Fruit fly (Drosophila melanogaster) whole organism, embryonic: Measurements from ENCODE around the gene CG17801.

Source experiments
- Aef1 ChIP-seq: fragments of 200-800 bp; sonication (Bioruptor generic); IDR thresholded peaks from 3 replicates; pipeline ENCODE4 v1.3.6; 2022; ENCODE audit warnings: missing biosample characterization, missing genetic modification characterization
- Atf6 ChIP-seq: fragments of 200-800 bp; sonication (Bioruptor generic); IDR thresholded peaks from 2 replicates; pipeline ENCODE4 v1.3.6; 2022; ENCODE audit warnings: missing biosample characterization, missing genetic modification characterization
- B-H1 ChIP-seq: fragments of 200-800 bp; sonication (Bioruptor generic); IDR thresholded peaks from 3 replicates; pipeline ENCODE4 v1.3.6; 2022; ENCODE audit warnings: missing biosample characterization, missing genetic modification characterization
- Bteb2 ChIP-seq: fragments of 200-800 bp; sonication (Bioruptor generic); optimal IDR thresholded peaks from 2 replicates; lab custom pipeline; 2016; ENCODE audit warnings: missing biosample characterization, missing genetic modification characterization
- CG10462 ChIP-seq: fragments of 200-800 bp; sonication (Bioruptor generic); optimal IDR thresholded peaks from 2 replicates; lab custom pipeline; 2016; ENCODE audit warnings: missing biosample characterization, missing genetic modification characterization
- CG11456 ChIP-seq: fragments of 200-800 bp; sonication (Bioruptor generic); IDR thresholded peaks from 3 replicates; pipeline ENCODE4 v1.3.6; 2022; ENCODE audit warnings: missing biosample characterization, missing genetic modification characterization
- CG11723 ChIP-seq: fragments of 200-800 bp; sonication (Bioruptor generic); optimal IDR thresholded peaks from 2 replicates; lab custom pipeline; 2017; ENCODE audit warnings: missing biosample characterization, mild to moderate bottlenecking, missing genetic modification characterization
- CG13296 ChIP-seq: fragments of 200-800 bp; sonication (Bioruptor generic); optimal IDR thresholded peaks from 3 replicates; lab custom pipeline; 2018; ENCODE audit warnings: missing biosample characterization, mild to moderate bottlenecking, missing genetic modification characterization
- CG13624 ChIP-seq: fragments of 200-800 bp; sonication (Bioruptor generic); optimal IDR thresholded peaks from 2 replicates; lab custom pipeline; 2016; ENCODE audit warnings: missing biosample characterization, missing genetic modification characterization
- CG15073 ChIP-seq: fragments of 200-800 bp; sonication (Bioruptor generic); optimal IDR thresholded peaks from 2 replicates; lab custom pipeline; 2016; ENCODE audit warnings: missing biosample characterization, missing genetic modification characterization
- CG1602 ChIP-seq: fragments of 200-800 bp; sonication (Bioruptor generic); optimal IDR thresholded peaks from 3 replicates; lab custom pipeline; 2016; ENCODE audit warnings: missing biosample characterization, missing genetic modification characterization
- CG16813 ChIP-seq: fragments of 200-800 bp; sonication (Bioruptor generic); IDR thresholded peaks from 3 replicates; pipeline ENCODE4 v1.3.6; 2022; ENCODE audit warnings: missing biosample characterization, missing genetic modification characterization; ENCODE audit not compliant: partially characterized antibody
- CG17612 ChIP-seq: fragments of 200-800 bp; sonication (Bioruptor generic); IDR thresholded peaks from 2 replicates; pipeline ENCODE4 v1.3.6; 2022; ENCODE audit warnings: missing biosample characterization, missing genetic modification characterization
- CG17912 ChIP-seq: fragments of 200-800 bp; sonication (Bioruptor generic); optimal IDR thresholded peaks from 2 replicates; lab custom pipeline; 2018; ENCODE audit warnings: missing biosample characterization, mild to moderate bottlenecking, missing genetic modification characterization
- CG1832 ChIP-seq: fragments of 200-800 bp; sonication (Bioruptor generic); optimal IDR thresholded peaks from 2 replicates; lab custom pipeline; 2017; ENCODE audit warnings: missing biosample characterization, mild to moderate bottlenecking, missing genetic modification characterization, inconsistent platforms
- CG18764 ChIP-seq: fragments of 200-800 bp; sonication (Bioruptor generic); optimal IDR thresholded peaks from 3 replicates; lab custom pipeline; 2016; ENCODE audit warnings: missing biosample characterization, missing genetic modification characterization
- CG2129 ChIP-seq: fragments of 200-800 bp; sonication (Bioruptor generic); IDR thresholded peaks from 2 replicates; pipeline ENCODE4 v1.3.6; 2022; ENCODE audit warnings: missing biosample characterization, missing genetic modification characterization; ENCODE audit not compliant: partially characterized antibody
- CG2678 ChIP-seq: fragments of 200-800 bp; sonication (Bioruptor generic); optimal IDR thresholded peaks from 3 replicates; lab custom pipeline; 2019; ENCODE audit warnings: missing biosample characterization, mild to moderate bottlenecking, missing genetic modification characterization, moderate library complexity
- CG30431 ChIP-seq: fragments of 200-800 bp; sonication (Bioruptor generic); optimal IDR thresholded peaks from 2 replicates; lab custom pipeline; 2017; ENCODE audit warnings: missing biosample characterization, missing genetic modification characterization
- CG43689 ChIP-seq: fragments of 200-800 bp; sonication (Bioruptor generic); IDR thresholded peaks from 2 replicates; pipeline ENCODE4 v1.3.6; 2022; ENCODE audit warnings: missing biosample characterization, missing genetic modification characterization
- CG6654 ChIP-seq: fragments of 200-800 bp; sonication (Bioruptor generic); optimal IDR thresholded peaks from 2 replicates; lab custom pipeline; 2017; ENCODE audit warnings: missing biosample characterization, mild to moderate bottlenecking, missing genetic modification characterization
- CG6791 ChIP-seq: fragments of 200-800 bp; sonication (Bioruptor generic); IDR thresholded peaks from 3 replicates; pipeline ENCODE4 v1.3.6; 2022; ENCODE audit warnings: missing biosample characterization, missing genetic modification characterization; ENCODE audit not compliant: partially characterized antibody
- CG7786 ChIP-seq: fragments of 200-800 bp; sonication (Bioruptor generic); optimal IDR thresholded peaks from 2 replicates; lab custom pipeline; 2016; ENCODE audit warnings: missing biosample characterization, missing genetic modification characterization
- CG8281 ChIP-seq: fragments of 200-800 bp; sonication (Bioruptor generic); optimal IDR thresholded peaks from 2 replicates; lab custom pipeline; 2018; ENCODE audit warnings: missing biosample characterization, mild to moderate bottlenecking, missing genetic modification characterization, moderate library complexity
- CG9932 ChIP-seq: fragments of 200-800 bp; sonication (Bioruptor generic); IDR thresholded peaks from 2 replicates; pipeline ENCODE4 v1.3.6; 2022; ENCODE audit warnings: missing biosample characterization, missing genetic modification characterization
- Dref ChIP-seq: fragments of 200-800 bp; sonication (Bioruptor generic); IDR thresholded peaks from 2 replicates; pipeline ENCODE4 v1.3.6; 2022; ENCODE audit warnings: missing biosample characterization, missing genetic modification characterization
- E2f1 ChIP-seq: fragments of 200-800 bp; sonication (Bioruptor generic); IDR thresholded peaks from 2 replicates; pipeline ENCODE4 v1.3.6; 2022; ENCODE audit warnings: missing biosample characterization, missing genetic modification characterization
- Gsc ChIP-seq: fragments of 200-800 bp; sonication (Bioruptor generic); IDR thresholded peaks from 2 replicates; pipeline ENCODE4 v1.3.6; 2022; ENCODE audit warnings: missing biosample characterization, missing genetic modification characterization
- HLH54F ChIP-seq: fragments of 200-800 bp; sonication (Bioruptor generic); optimal IDR thresholded peaks from 3 replicates; lab custom pipeline; 2016; ENCODE audit warnings: missing biosample characterization, missing genetic modification characterization
- HmgZ ChIP-seq: fragments of 200-800 bp; sonication (Bioruptor generic); optimal IDR thresholded peaks from 2 replicates; lab custom pipeline; 2018; ENCODE audit warnings: missing biosample characterization, mild to moderate bottlenecking, missing genetic modification characterization
- Hr51 ChIP-seq, 2 experiments: fragments of 200-800 bp; sonication (Bioruptor generic); optimal IDR thresholded peaks; 2 replicates in 1 of 2; 3 replicates in 1 of 2; lab custom pipeline; 2016 to 2018; ENCODE audit warnings: missing biosample characterization in 2 of 2, missing genetic modification characterization in 2 of 2, mild to moderate bottlenecking in 1 of 2, moderate library complexity in 1 of 2
- Opbp ChIP-seq: fragments of 200-800 bp; sonication (Bioruptor generic); IDR thresholded peaks from 3 replicates; pipeline ENCODE4 v1.3.6; 2022; ENCODE audit warnings: missing biosample characterization, missing genetic modification characterization; ENCODE audit not compliant: partially characterized antibody
- Poxn ChIP-seq: fragments of 200-800 bp; sonication (Bioruptor generic); IDR thresholded peaks from 2 replicates; pipeline ENCODE4 v1.3.6; 2022; ENCODE audit warnings: missing biosample characterization, missing genetic modification characterization
- Six4 ChIP-seq: fragments of 200-800 bp; sonication (Bioruptor generic); optimal IDR thresholded peaks from 2 replicates; lab custom pipeline; 2016; ENCODE audit warnings: missing biosample characterization, missing genetic modification characterization
- amos ChIP-seq: fragments of 200-800 bp; sonication (Bioruptor generic); IDR thresholded peaks from 2 replicates; pipeline ENCODE4 v1.3.6; 2022; ENCODE audit warnings: missing biosample characterization, missing genetic modification characterization; ENCODE audit not compliant: partially characterized antibody
- crol ChIP-seq: fragments of 200-800 bp; sonication (Bioruptor generic); IDR thresholded peaks from 2 replicates; pipeline ENCODE4 v1.3.6; 2022; ENCODE audit warnings: missing biosample characterization, missing genetic modification characterization
- crp ChIP-seq, 2 experiments: fragments of 200-800 bp; sonication (Bioruptor generic); optimal IDR thresholded peaks; 2 replicates in 1 of 2; 3 replicates in 1 of 2; lab custom pipeline; 2017; ENCODE audit warnings: missing biosample characterization in 2 of 2, missing genetic modification characterization in 2 of 2, mild to moderate bottlenecking in 1 of 2, moderate library complexity in 1 of 2
- ewg ChIP-seq: fragments of 200-800 bp; sonication (Bioruptor generic); optimal IDR thresholded peaks from 3 replicates; lab custom pipeline; 2017; ENCODE audit warnings: mild to moderate bottlenecking, missing biosample characterization, missing genetic modification reagents, missing genetic modification characterization
- gcm ChIP-seq: fragments of 200-800 bp; sonication (Bioruptor generic); optimal IDR thresholded peaks from 2 replicates; lab custom pipeline; 2019; ENCODE audit warnings: missing biosample characterization, mild to moderate bottlenecking, missing genetic modification characterization, moderate library complexity
- ind ChIP-seq: fragments of 200-800 bp; sonication (Bioruptor generic); optimal IDR thresholded peaks from 3 replicates; lab custom pipeline; 2016; ENCODE audit warnings: missing biosample characterization, missing genetic modification characterization
- inv ChIP-seq: fragments of 200-800 bp; sonication (Bioruptor generic); IDR thresholded peaks from 2 replicates; pipeline ENCODE4 v1.3.6; 2022; ENCODE audit warnings: missing biosample characterization, missing genetic modification characterization; ENCODE audit not compliant: partially characterized antibody
- lilli ChIP-seq: fragments of 200-800 bp; sonication (Bioruptor generic); optimal IDR thresholded peaks from 3 replicates; lab custom pipeline; 2016; ENCODE audit warnings: missing biosample characterization, missing genetic modification characterization
- mirr ChIP-seq: fragments of 200-800 bp; sonication (Bioruptor generic); optimal IDR thresholded peaks from 3 replicates; lab custom pipeline; 2018; ENCODE audit warnings: missing biosample characterization, mild to moderate bottlenecking, missing genetic modification characterization
- odd ChIP-seq: fragments of 200-800 bp; sonication (Bioruptor generic); optimal IDR thresholded peaks from 2 replicates; lab custom pipeline; 2017; ENCODE audit warnings: missing biosample characterization, mild to moderate bottlenecking, missing genetic modification characterization
- otp ChIP-seq: fragments of 200-800 bp; sonication (Bioruptor generic); IDR thresholded peaks from 3 replicates; pipeline ENCODE4, ENCODE4 v1.3.6; 2022; ENCODE audit warnings: missing biosample characterization, missing genetic modification characterization
- pfk ChIP-seq: fragments of 200-800 bp; sonication (Bioruptor generic); optimal IDR thresholded peaks from 2 replicates; lab custom pipeline; 2018; ENCODE audit warnings: missing biosample characterization, mild to moderate bottlenecking, missing genetic modification characterization, moderate library complexity
- repo ChIP-seq: fragments of 200-800 bp; sonication (Bioruptor generic); optimal IDR thresholded peaks from 2 replicates; lab custom pipeline; 2016; ENCODE audit warnings: missing biosample characterization, missing genetic modification characterization
- seq ChIP-seq: fragments of 200-800 bp; sonication (Bioruptor generic); IDR thresholded peaks from 2 replicates; pipeline ENCODE4 v1.3.6; 2022; ENCODE audit warnings: missing biosample characterization, missing genetic modification characterization
- stc ChIP-seq: fragments of 200-800 bp; sonication (Bioruptor generic); IDR thresholded peaks from 2 replicates; pipeline ENCODE4 v1.3.6; 2022; ENCODE audit warnings: missing biosample characterization, missing genetic modification characterization
- wor ChIP-seq: fragments of 200-800 bp; sonication (Bioruptor generic); IDR thresholded peaks from 2 replicates; pipeline ENCODE4 v1.3.6; 2022; ENCODE audit warnings: missing biosample characterization, missing genetic modification characterization
- zfh1 ChIP-seq: fragments of 200-800 bp; sonication (Bioruptor generic); IDR thresholded peaks from 3 replicates; pipeline ENCODE4 v1.3.6; 2022; ENCODE audit warnings: missing biosample characterization, missing genetic modification characterization

The CG17801 gene

DNA sequence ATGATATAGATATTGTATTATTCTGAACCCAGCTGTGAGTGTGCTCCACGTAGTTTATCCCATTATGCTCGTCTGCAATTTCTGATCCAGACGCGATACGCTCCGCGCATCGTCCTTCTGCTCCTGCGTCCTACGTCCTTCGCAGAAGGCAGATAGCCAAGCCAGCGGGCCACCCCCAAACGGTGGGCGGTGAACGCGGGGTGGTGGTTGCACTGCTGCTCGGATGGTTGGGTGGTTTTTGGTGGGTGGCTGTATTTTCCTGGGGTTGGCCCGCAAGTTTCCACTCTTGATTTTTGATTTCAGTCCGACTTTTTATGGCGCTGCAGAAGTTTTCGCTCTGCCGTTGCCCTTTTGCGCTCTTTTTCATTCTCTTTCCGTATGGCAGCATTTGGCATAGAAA, 5.6 kb upstream of the CG17801 start (continued):
- no peak for TF ChIP-seq E2f1 (GFP tag; lab: Robert Waterston, UW)
- TF ChIP-seq zfh1 (GFP tag; lab: Robert Waterston, UW) = 0 out of 3 replicates have a peak, but pooled peaks have one; percentile 29
- TF ChIP-seq stc = no peak
- TF ChIP-seq mirr (GFP tag; lab: Kevin White, UChicago) = no peak
- no peak for TF ChIP-seq Bteb2 (GFP tag; lab: Kevin White, UChicago)
- TF ChIP-seq Hr51 (GFP tag; optimal IDR thresholded peaks at IDR 0.05; lab: Kevin White, UChicago) = peak in 1 of 2 experiments; percentile 54
- no peak for TF ChIP-seq CG17612
- TF ChIP-seq CG13624 (GFP tag; lab: Kevin White, UChicago) = no peak
- TF ChIP-seq Atf6 (GFP tag; lab: Robert Waterston, UW) = no peak
- TF ChIP-seq wor = no peak
- no peak for TF ChIP-seq CG13296 (GFP tag; lab: Kevin White, UChicago)
- no peak for TF ChIP-seq inv
- no peak for TF ChIP-seq HmgZ (tag; lab: Kevin White, UChicago)
- no peak for TF ChIP-seq CG15073
- no peak for TF ChIP-seq Six4 (GFP tag; lab: Kevin White, UChicago)
- no peak for TF ChIP-seq CG17912 (GFP tag; lab: Kevin White, UChicago)
- TF ChIP-seq HLH54F (GFP tag; lab: Kevin White, UChicago) = no peak
- no peak for TF ChIP-seq Gsc
- no peak for TF ChIP-seq ind (GFP tag; lab: Kevin White, UChicago)
- no peak for TF ChIP-seq gcm
- peak; percentile 56 for TF ChIP-seq ewg
- TF ChIP-seq Dref (GFP tag; lab: Robert Waterston, UW) = 0 out of 2 replicates have a peak, but pooled peaks have one; percentile 10
- no peak for TF ChIP-seq Aef1 (GFP tag; lab: Robert Waterston, UW)
- TF ChIP-seq CG30431 (GFP tag; lab: Kevin White, UChicago) = no peak
- no peak for TF ChIP-seq CG10462
- TF ChIP-seq CG8281 = no peak
- TF ChIP-seq pfk (GFP tag; lab: Kevin White, UChicago) = no peak
- TF ChIP-seq B-H1 (GFP tag; lab: Robert Waterston, UW) = no peak
- no peak for TF ChIP-seq repo (GFP tag; lab: Kevin White, UChicago)
- no peak for TF ChIP-seq CG1832 (GFP tag; lab: Kevin White, UChicago)
- TF ChIP-seq Opbp (GFP tag; lab: Robert Waterston, UW) = 0 out of 3 replicates have a peak, but pooled peaks have one; percentile 19
- TF ChIP-seq CG16813 (GFP tag; lab: Robert Waterston, UW) = no peak
- TF ChIP-seq crp (GFP tag; optimal IDR thresholded peaks at IDR 0.05; lab: Kevin White, UChicago) = no peak
- no peak for TF ChIP-seq CG7786 (GFP tag; lab: Kevin White, UChicago)
- TF ChIP-seq CG11456 (GFP tag; lab: Robert Waterston, UW) = no peak
- no peak for TF ChIP-seq CG18764 (GFP tag; lab: Kevin White, UChicago)
- no peak for TF ChIP-seq CG2678
- TF ChIP-seq amos (GFP tag; lab: Robert Waterston, UW) = no peak
- 0 out of 2 replicates have a peak, but pooled peaks have one; percentile 20 for TF ChIP-seq crol
- no peak for TF ChIP-seq otp (GFP tag; lab: Robert Waterston, UW)
- 0 out of 2 replicates have a peak, but pooled peaks have one; percentile 24 for TF ChIP-seq Poxn (GFP tag; lab: Robert Waterston, UW)
- TF ChIP-seq lilli (GFP tag; lab: Kevin White, UChicago) = no peak
- TF ChIP-seq CG2129 (GFP tag; lab: Robert Waterston, UW) = no peak
- no peak for TF ChIP-seq CG1602
- TF ChIP-seq CG11723 (GFP tag; lab: Kevin White, UChicago) = no peak
- TF ChIP-seq CG43689 (GFP tag; lab: Robert Waterston, UW) = no peak
- peak; percentile 21; the same call in 1 of the 2 replicates for TF ChIP-seq seq (GFP tag; lab: Robert Waterston, UW)
- TF ChIP-seq CG6791 (GFP tag; lab: Robert Waterston, UW) = peak; percentile 55; the same call in 1 of the 3 replicates
- no peak for TF ChIP-seq CG6654
- no peak for TF ChIP-seq odd (GFP tag; lab: Kevin White, UChicago)
- TF ChIP-seq CG9932 = no peak
